Fruit fly (Drosophila melanogaster) whole organism, embryonic: ENCODE results near the gene Muc11A.

Experiments
- C15 ChIP-seq: fragments of 200-800 bp; sonication (Bioruptor generic); IDR thresholded peaks from 3 replicates; pipeline ENCODE4 v1.3.6; 2022; ENCODE audit warnings: missing biosample characterization, missing genetic modification characterization
- CG12769 ChIP-seq: fragments of 200-800 bp; sonication (Bioruptor generic); optimal IDR thresholded peaks from 2 replicates; lab custom pipeline; 2019; ENCODE audit warnings: missing biosample characterization, mild to moderate bottlenecking, missing genetic modification characterization, moderate library complexity
- CG17829 ChIP-seq: fragments of 200-800 bp; optimal IDR thresholded peaks from 2 replicates; lab custom pipeline; 2019; ENCODE audit warnings: missing biosample characterization, mild to moderate bottlenecking, missing genetic modification characterization, moderate library complexity
- CG17912 ChIP-seq: fragments of 200-800 bp; sonication (Bioruptor generic); optimal IDR thresholded peaks from 2 replicates; lab custom pipeline; 2018; ENCODE audit warnings: missing biosample characterization, mild to moderate bottlenecking, missing genetic modification characterization
- CG9727 ChIP-seq: fragments of 200-800 bp; sonication (Bioruptor generic); optimal IDR thresholded peaks from 3 replicates; lab custom pipeline; 2017; ENCODE audit warnings: missing biosample characterization, mild to moderate bottlenecking, missing genetic modification characterization
- CkIIα-i1 ChIP-seq: fragments of 200-800 bp; sonication (Bioruptor generic); IDR thresholded peaks from 2 replicates; pipeline ENCODE4 v1.3.6; 2022; ENCODE audit warnings: missing biosample characterization, missing genetic modification characterization
- H15 ChIP-seq: fragments of 200-800 bp; sonication (Bioruptor generic); IDR thresholded peaks from 3 replicates; pipeline ENCODE4 v1.3.6; 2022; ENCODE audit warnings: missing biosample characterization, missing genetic modification characterization
- fru ChIP-seq: fragments of >200 bp; optimal IDR thresholded peaks from 2 replicates; lab custom pipeline; 2017

DNA sequence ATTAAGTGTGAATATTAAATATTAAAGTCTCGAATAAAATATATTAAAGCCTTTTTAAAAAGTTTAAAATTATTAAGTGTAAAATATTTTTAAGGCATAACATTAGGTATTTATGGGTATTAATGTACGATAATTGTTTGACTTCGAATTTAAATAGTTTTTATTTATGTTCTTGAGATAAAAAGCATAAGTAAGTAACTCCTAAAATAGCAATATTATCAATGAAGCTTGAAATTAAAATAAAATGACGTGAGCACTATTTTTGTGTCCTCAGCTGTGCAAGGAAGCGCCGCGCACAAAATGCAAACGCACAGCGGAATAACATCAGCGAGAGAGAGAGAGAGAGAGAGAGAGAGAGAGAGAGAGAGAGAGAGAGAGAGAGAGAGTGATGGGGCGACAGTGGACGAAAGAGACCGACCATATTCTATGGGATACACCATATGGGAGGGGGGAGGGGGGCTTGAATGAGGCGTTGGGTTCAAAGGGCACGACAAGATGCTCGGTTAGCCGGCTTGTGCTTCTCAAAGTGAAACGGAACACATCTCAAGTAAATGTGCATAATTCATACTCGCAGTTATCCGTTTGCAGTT is 30.7 kb downstream of the Muc11A start:
- TF ChIP-seq H15 (no peak), CG9727 (peak; percentile 35), CG12769 (tag; lab: Kevin White, UChicago) (no peak), CG17912 (GFP tag; lab: Kevin White, UChicago) (no peak), CkIIα-i1 (no peak), C15 (GFP tag; lab: Robert Waterston, UW) (no peak), fru (lab: Kevin White, UChicago) (no peak), CG17829 (tag; lab: Kevin White, UChicago) (peak; percentile 27)
